Worm (Caenorhabditis elegans) whole organism, L4 larva: ENCODE data around the gene F58H1.5.
A peak's percentile ranks its signal among the peaks of the same experiment; 100 is the strongest.

ENCODE experiments used
- F37D6.2 ChIP-seq: sonication (generic microtip); optimal IDR thresholded peaks from 2 replicates; lab custom pipeline; 2016; ENCODE audit warnings: mild to moderate bottlenecking, missing genetic modification characterization, missing compliant biosample characterization
- F44E2.7 ChIP-seq: fragments of 200-800 bp; sonication (Bioruptor generic); IDR thresholded peaks from 2 replicates; pipeline ENCODE4 v2.1.2; 2022; ENCODE audit warnings: missing genetic modification characterization, missing compliant biosample characterization
- Y105C5A.15 ChIP-seq: fragments of 200-800 bp; sonication (Bioruptor generic); IDR thresholded peaks from 2 replicates; pipeline ENCODE4 v1.3.6; 2022; ENCODE audit warnings: missing genetic modification characterization, missing compliant biosample characterization
- Y5F2A.4 ChIP-seq: fragments of 200-800 bp; sonication (Bioruptor generic); optimal IDR thresholded peaks from 2 replicates; lab custom pipeline; 2018; ENCODE audit warnings: mild to moderate bottlenecking, missing genetic modification characterization, missing compliant biosample characterization
- Y75B8A.6 ChIP-seq: fragments of 200-800 bp; sonication (Bioruptor generic); IDR thresholded peaks from 2 replicates; pipeline ENCODE4 v1.3.6; 2022; ENCODE audit warnings: missing genetic modification reagents, missing genetic modification characterization, missing compliant biosample characterization
- aha-1 ChIP-seq: fragments of 150-350 bp; peaks from one replicate; lab custom pipeline; 2014; ENCODE audit warnings: missing biosample characterization, missing genetic modification characterization
- attf-4 ChIP-seq: sonication (generic microtip); optimal IDR thresholded peaks from 3 replicates; lab custom pipeline; 2017; ENCODE audit warnings: missing biosample characterization, missing genetic modification characterization
- ceh-32 ChIP-seq: sonication (generic microtip); optimal IDR thresholded peaks from 2 replicates; lab custom pipeline; 2016; ENCODE audit warnings: mild to moderate bottlenecking, missing genetic modification characterization, missing compliant biosample characterization; ENCODE audit not compliant: poor library complexity
- ceh-82 ChIP-seq: sonication (generic microtip); optimal IDR thresholded peaks from 2 replicates; lab custom pipeline; 2017; ENCODE audit warnings: missing biosample characterization, missing genetic modification characterization
- ctbp-1 ChIP-seq: fragments of 200-800 bp; sonication (Bioruptor generic); IDR thresholded peaks from 2 replicates; pipeline ENCODE4 v1.3.6; 2022; ENCODE audit warnings: missing genetic modification reagents, missing genetic modification characterization, missing compliant biosample characterization
- daf-12 ChIP-seq: fragments of 150-350 bp; optimal IDR thresholded peaks from 2 replicates; lab custom pipeline; 2014; ENCODE audit warnings: missing biosample characterization, missing genetic modification reagents, missing genetic modification characterization
- daf-16 ChIP-seq, 3 experiments: sonication (generic microtip); optimal IDR thresholded peaks; 2 replicates each; lab custom pipeline; 2016 to 2017; ENCODE audit warnings: missing genetic modification characterization in 3 of 3, missing genetic modification reagents in 3 of 3, mild to moderate bottlenecking in 2 of 3, missing compliant biosample characterization in 2 of 3, missing biosample characterization in 1 of 3, moderate library complexity in 1 of 3
- daf-19 ChIP-seq: fragments of 200-800 bp; sonication (Bioruptor generic); conservative IDR thresholded peaks from 2 replicates; pipeline ENCODE4 v1.3.6; 2022; ENCODE audit warnings: missing genetic modification characterization, missing compliant biosample characterization
- dmd-8 ChIP-seq: fragments of 200-800 bp; sonication (Bioruptor generic); IDR thresholded peaks from 2 replicates; pipeline ENCODE4 v1.3.6; 2022; ENCODE audit warnings: missing genetic modification characterization, missing compliant biosample characterization
- dpl-1 ChIP-seq: fragments of 150-350 bp; optimal IDR thresholded peaks from 2 replicates; lab custom pipeline; 2014; ENCODE audit warnings: missing biosample characterization, missing genetic modification reagents, missing genetic modification characterization
- gei-8 ChIP-seq: fragments of 200-800 bp; sonication (Bioruptor generic); optimal IDR thresholded peaks from 2 replicates; lab custom pipeline; 2018; ENCODE audit warnings: mild to moderate bottlenecking, missing genetic modification characterization, missing compliant biosample characterization
- hlh-11 ChIP-seq: fragments of 200-800 bp; sonication (Bioruptor generic); optimal IDR thresholded peaks from 2 replicates; lab custom pipeline; 2018; ENCODE audit warnings: mild to moderate bottlenecking, missing genetic modification characterization, missing compliant biosample characterization
- lim-7 ChIP-seq: fragments of 200-800 bp; sonication (Bioruptor generic); IDR thresholded peaks from 2 replicates; pipeline ENCODE4 v1.3.6; 2022; ENCODE audit warnings: missing genetic modification characterization, missing compliant biosample characterization
- lin-15B ChIP-seq: fragments of 150-350 bp; sonication (generic microtip); optimal IDR thresholded peaks from 3 replicates; lab custom pipeline; 2014; ENCODE audit warnings: missing biosample characterization, missing genetic modification characterization
- lin-39 ChIP-seq: fragments of 150-350 bp; optimal IDR thresholded peaks from 2 replicates; lab custom pipeline; 2014; ENCODE audit warnings: missing biosample characterization, missing genetic modification reagents, missing genetic modification characterization
- lir-3 ChIP-seq: sonication (generic microtip); optimal IDR thresholded peaks from 2 replicates; lab custom pipeline; 2016; ENCODE audit warnings: mild to moderate bottlenecking, missing genetic modification characterization, missing compliant biosample characterization
- lsy-2 ChIP-seq, 2 experiments: fragments of 150-350 bp in 1 of 2; sonication (generic microtip) in 1 of 2; optimal IDR thresholded peaks; 2 replicates each; lab custom pipeline; 2014 to 2017; ENCODE audit warnings: missing biosample characterization in 2 of 2, missing genetic modification characterization in 2 of 2
- madf-5 ChIP-seq, 2 experiments: fragments of 200-800 bp; sonication (Bioruptor generic); IDR thresholded peaks; 2 replicates each; pipeline ENCODE4 v1.3.6; 2022; ENCODE audit warnings: missing compliant biosample characterization in 2 of 2, missing genetic modification characterization in 2 of 2
- madf-9 ChIP-seq: fragments of 200-800 bp; sonication (Bioruptor generic); conservative IDR thresholded peaks from 2 replicates; pipeline ENCODE4 v1.3.6; 2022; ENCODE audit warnings: missing genetic modification reagents, missing genetic modification characterization, missing compliant biosample characterization
- mdl-1 ChIP-seq, 2 experiments: fragments of 150-350 bp in 1 of 2; sonication (generic microtip) in 1 of 2; optimal IDR thresholded peaks; 2 replicates each; lab custom pipeline; 2014 to 2017; ENCODE audit warnings: missing biosample characterization in 2 of 2, missing genetic modification characterization in 2 of 2
- nhr-111 ChIP-seq: fragments of 200-800 bp; sonication (Bioruptor generic); optimal IDR thresholded peaks from 2 replicates; lab custom pipeline; 2018; ENCODE audit warnings: mild to moderate bottlenecking, missing genetic modification characterization, missing compliant biosample characterization
- nhr-41 ChIP-seq: fragments of 200-800 bp; sonication (Bioruptor generic); IDR thresholded peaks from 2 replicates; pipeline ENCODE4 v1.3.6; 2022; ENCODE audit warnings: missing genetic modification reagents, missing genetic modification characterization, missing compliant biosample characterization
- nhr-42 ChIP-seq: fragments of 200-800 bp; sonication (Bioruptor generic); IDR thresholded peaks from 2 replicates; pipeline ENCODE4 v1.3.6; 2022; ENCODE audit warnings: missing genetic modification characterization, missing compliant biosample characterization
- pqm-1 ChIP-seq: sonication (generic microtip); optimal IDR thresholded peaks from 2 replicates; lab custom pipeline; 2017; ENCODE audit warnings: missing biosample characterization, missing genetic modification characterization
- rbr-2 ChIP-seq: sonication (generic microtip); optimal IDR thresholded peaks from 2 replicates; lab custom pipeline; 2016; ENCODE audit warnings: missing genotype, missing genetic modification characterization, missing compliant biosample characterization
- set-16 ChIP-seq: fragments of 200-800 bp; sonication (Bioruptor generic); IDR thresholded peaks from 2 replicates; pipeline ENCODE4 v1.3.6; 2022; ENCODE audit warnings: missing genetic modification reagents, missing genetic modification characterization, missing compliant biosample characterization
- skn-1 ChIP-seq: fragments of 150-350 bp; optimal IDR thresholded peaks from 2 replicates; lab custom pipeline; 2014; ENCODE audit warnings: missing biosample characterization, missing genetic modification characterization
- unc-62 ChIP-seq, 3 experiments: fragments of 150-350 bp in 1 of 3; sonication (generic microtip); optimal IDR thresholded peaks in 2 of 3; peaks in 1 of 3; 1 replicate in 1 of 3; 2 replicates in 2 of 3; lab custom pipeline; 2014 to 2017; ENCODE audit warnings: missing biosample characterization in 3 of 3, missing genetic modification characterization in 3 of 3, missing genetic modification reagents in 3 of 3, missing genotype in 1 of 3
- ztf-11 ChIP-seq: fragments of 150-350 bp; optimal IDR thresholded peaks from 2 replicates; lab custom pipeline; 2014; ENCODE audit warnings: missing biosample characterization, missing genetic modification characterization

Gene F58H1.5

DNA sequence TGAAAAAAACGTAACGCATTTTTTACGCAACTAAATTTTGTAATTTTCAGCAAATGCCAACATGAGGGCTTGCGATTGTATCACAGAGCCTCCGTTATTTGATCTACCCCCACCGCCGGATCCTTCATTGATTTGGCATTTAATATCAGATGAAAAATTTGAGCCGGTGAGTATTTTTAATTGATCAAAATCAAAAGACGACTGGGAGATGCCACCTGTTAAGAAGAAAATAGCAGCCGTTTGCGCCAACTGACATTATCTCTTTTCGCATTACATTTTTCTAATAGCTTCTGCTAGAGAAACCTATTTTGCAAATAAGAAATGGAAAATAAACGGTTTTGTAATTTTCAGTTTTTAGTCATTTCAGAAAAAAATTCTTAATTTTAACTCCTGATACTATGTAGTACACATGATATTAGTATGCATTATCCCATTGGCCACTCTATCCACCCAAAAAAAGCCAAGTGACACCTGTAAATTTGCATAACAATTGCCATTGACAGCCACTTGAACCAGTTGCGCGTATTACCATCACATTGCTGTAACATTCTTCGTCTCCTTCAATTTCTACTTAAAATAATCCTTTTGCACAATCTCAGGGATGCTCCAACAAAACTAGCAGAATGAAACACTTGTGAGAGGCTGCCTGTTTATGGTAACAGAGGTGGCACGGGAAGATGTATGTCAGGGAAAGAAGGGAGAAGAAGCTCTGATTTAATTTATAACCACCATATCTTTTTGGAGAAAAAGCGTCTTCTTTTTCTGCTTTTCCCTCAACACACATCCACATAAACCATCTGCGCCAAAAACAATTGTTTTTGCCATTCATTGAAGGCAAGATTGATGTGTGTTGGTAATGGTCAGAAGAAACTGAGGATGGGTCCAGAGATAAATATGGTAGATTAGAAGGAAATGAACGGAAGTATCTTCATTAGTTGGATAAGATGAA, at the start of gene F58H1.5:
Gene F58H1.5 (plus strand): TSS at position 51 of the 949 bp plus-strand sequence.
- TF ChIP-seq lir-3 (tag; lab: Kevin White, UChicago) (no peak), ctbp-1 (GFP tag; lab: Robert Waterston, UW) (no peak), daf-12 (no peak), daf-16 (GFP tag; optimal IDR thresholded peaks at IDR 0.05; lab: Kevin White, UChicago) (no peak), daf-16 (tag; optimal IDR thresholded peaks at IDR 0.05; lab: Kevin White, UChicago) (no peak), ceh-32 (tag; lab: Kevin White, UChicago) (no peak), Y5F2A.4 (GFP tag; lab: Kevin White, UChicago) (no peak), skn-1 (tag; lab: Kevin White, UChicago) (no peak), ztf-11 (tag; lab: Kevin White, UChicago) (no peak), Y105C5A.15 (no peak), madf-5 (GFP tag; IDR thresholded peaks at IDR 0.05; lab: Robert Waterston, UW) (no peak), lin-39 (tag; lab: Kevin White, UChicago) (no peak), gei-8 (GFP tag; lab: Kevin White, UChicago) (no peak), mdl-1 (tag; optimal IDR thresholded peaks at IDR 0.05; lab: Kevin White, UChicago) (no peak), nhr-111 (GFP tag; lab: Kevin White, UChicago) (no peak), ceh-82 (no peak), rbr-2 (tag; lab: Kevin White, UChicago) (no peak), hlh-11 (no peak), F44E2.7 (GFP tag; lab: Robert Waterston, UW) (no peak)

- TF ChIP-seq F44E2.7 (GFP tag; lab: Robert Waterston, UW) (no peak), unc-62 (GFP tag; optimal IDR thresholded peaks at IDR 0.05 in 1 of 2; lab: Kevin White, UChicago) (peak in 1 of 2 experiments; percentile 82), unc-62 (tag; optimal IDR thresholded peaks at IDR 0.05; lab: Kevin White, UChicago) (no peak)
Observed at ce11 chrV:11913283-11913682, 44.9 kb upstream of the F58H1.5 start.

ce11 chrV:11917186-11917585, 41.0 kb upstream of the F58H1.5 start, which contains the start of gene R31.2:
Gene R31.2, plus strand, starts transcription at chrV:11917573.
- TF ChIP-seq set-16 (GFP tag; lab: Robert Waterston, UW) (no peak), lsy-2 (tag; optimal IDR thresholded peaks at IDR 0.05; lab: Kevin White, UChicago) (no peak), daf-16 (GFP tag; optimal IDR thresholded peaks at IDR 0.05; lab: Kevin White, UChicago) (no peak), daf-16 (tag; optimal IDR thresholded peaks at IDR 0.05; lab: Kevin White, UChicago) (no peak), madf-9 (no peak), lin-15B (tag; lab: Kevin White, UChicago) (no peak), nhr-41 (no peak), lim-7 (GFP tag; lab: Robert Waterston, UW) (no peak), nhr-42 (GFP tag; lab: Robert Waterston, UW) (no peak), pqm-1 (no peak), madf-5 (GFP tag; IDR thresholded peaks at IDR 0.05; lab: Robert Waterston, UW) (no peak), attf-4 (tag; lab: Kevin White, UChicago) (no peak), lir-3 (tag; lab: Kevin White, UChicago) (no peak), dpl-1 (GFP tag; lab: Kevin White, UChicago) (no peak), Y75B8A.6 (GFP tag; lab: Robert Waterston, UW) (no peak), lin-39 (tag; lab: Kevin White, UChicago) (no peak), F37D6.2 (tag; lab: Kevin White, UChicago) (no peak), dmd-8 (GFP tag; lab: Robert Waterston, UW) (no peak)

DNA sequence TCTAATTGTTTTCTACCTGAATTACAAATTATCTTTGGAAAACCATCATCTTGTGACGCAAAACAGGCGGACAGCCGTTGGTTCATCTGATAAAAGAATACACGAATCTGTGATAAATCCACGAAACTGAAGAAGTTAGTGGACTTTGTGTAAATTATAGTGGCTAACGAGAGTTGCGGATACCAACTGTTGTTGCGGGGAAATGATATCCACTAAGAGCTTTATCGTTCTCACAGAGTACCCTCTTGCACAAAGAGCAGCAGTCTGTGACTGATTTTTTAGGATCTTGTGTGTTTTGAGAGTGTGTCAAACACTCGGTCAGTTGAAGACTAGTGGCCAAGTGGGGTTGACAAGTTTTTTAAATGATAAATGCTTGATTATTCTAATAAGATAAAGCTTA, 38.6 kb upstream of the F58H1.5 start:
- TF ChIP-seq daf-19 (GFP tag; lab: Robert Waterston, UW) (0 out of 2 replicates have a peak, but pooled peaks have one; percentile 53), hlh-11 (peak; percentile 12), aha-1 (tag; lab: Kevin White, UChicago) (no peak)
